Worm (Caenorhabditis elegans) whole organism, young adult: ENCODE measurements around the gene jip-1.
A peak's percentile ranks its signal among the peaks of the same experiment; 100 is the strongest.

Experiments
- B0035.1 ChIP-seq: sonication (generic microtip); optimal IDR thresholded peaks from 2 replicates; lab custom pipeline; 2016; ENCODE audit warnings: missing genetic modification characterization, mild to moderate bottlenecking, missing compliant biosample characterization, missing genotype, missing genetic modification reagents
- F10E7.11 ChIP-seq: sonication (generic microtip); optimal IDR thresholded peaks from 2 replicates; lab custom pipeline; 2017; ENCODE audit warnings: mild to moderate bottlenecking, missing genetic modification characterization, moderate library complexity, missing compliant biosample characterization
- F39B2.1 ChIP-seq: fragments of 200-800 bp; sonication (Bioruptor generic); IDR thresholded peaks from 2 replicates; pipeline ENCODE4 v1.3.6; 2022; ENCODE audit warnings: missing genetic modification reagents, missing genetic modification characterization, missing compliant biosample characterization
- F55B11.4 ChIP-seq: sonication (generic microtip); optimal IDR thresholded peaks from 2 replicates; lab custom pipeline; 2016; ENCODE audit warnings: missing compliant biosample characterization, missing genetic modification characterization, borderline replicate concordance; ENCODE audit not compliant: insufficient read depth
- F57C9.4 ChIP-seq: sonication (generic microtip); optimal IDR thresholded peaks from 2 replicates; lab custom pipeline; 2017; ENCODE audit warnings: mild to moderate bottlenecking, missing genetic modification characterization, missing compliant biosample characterization
- Y53F4B.3 ChIP-seq: fragments of 200-800 bp; sonication (Bioruptor generic); IDR thresholded peaks from 2 replicates; pipeline ENCODE4 v1.3.6; 2022; ENCODE audit warnings: missing genetic modification reagents, missing genetic modification characterization, missing compliant biosample characterization
- Y67H2A.10 ChIP-seq: fragments of 200-800 bp; sonication (Bioruptor generic); conservative IDR thresholded peaks from 2 replicates; pipeline ENCODE4 v1.3.6; 2022; ENCODE audit warnings: missing genetic modification reagents, missing genetic modification characterization, missing compliant biosample characterization
- akir-1 ChIP-seq: fragments of 200-800 bp; sonication (Bioruptor generic); optimal IDR thresholded peaks from 2 replicates; lab custom pipeline; 2018; ENCODE audit warnings: mild to moderate bottlenecking, missing genetic modification characterization, moderate library complexity, missing compliant biosample characterization
- ama-1 ChIP-seq, 3 experiments: fragments of 150-350 bp in 1 of 3; sonication (generic microtip) in 2 of 3; optimal IDR thresholded peaks; 2 replicates each; lab custom pipeline; 2014 to 2018; ENCODE audit warnings: missing biosample characterization in 2 of 3, missing genetic modification characterization in 2 of 3, missing genetic modification reagents in 2 of 3
- aptf-3 ChIP-seq: fragments of 200-800 bp; sonication (Bioruptor generic); IDR thresholded peaks from 2 replicates; pipeline ENCODE4 v1.3.6; 2022; ENCODE audit warnings: missing genetic modification characterization, missing compliant biosample characterization
- cebp-1 ChIP-seq, 2 experiments: fragments of 200-800 bp in 1 of 2; sonication (Bioruptor generic) in 1 of 2; sonication (generic microtip) in 1 of 2; IDR thresholded peaks in 1 of 2; optimal IDR thresholded peaks in 1 of 2; 2 replicates each; pipeline versions ENCODE4 v1.3.6 to Lab custom; 2017 to 2022; ENCODE audit warnings: missing compliant biosample characterization in 2 of 2, missing genetic modification characterization in 2 of 2, mild to moderate bottlenecking in 1 of 2, missing genetic modification reagents in 1 of 2, moderate library complexity in 1 of 2
- ceh-27 ChIP-seq: fragments of 200-800 bp; sonication (Bioruptor generic); optimal IDR thresholded peaks from 2 replicates; lab custom pipeline; 2018; ENCODE audit warnings: mild to moderate bottlenecking, missing genetic modification characterization, moderate library complexity, missing compliant biosample characterization
- ceh-79 ChIP-seq: sonication (generic microtip); optimal IDR thresholded peaks from 2 replicates; lab custom pipeline; 2017; ENCODE audit warnings: mild to moderate bottlenecking, missing genetic modification characterization, missing compliant biosample characterization
- ceh-91 ChIP-seq: fragments of 200-800 bp; sonication (Bioruptor generic); IDR thresholded peaks from 2 replicates; pipeline ENCODE4 v1.3.6; 2022; ENCODE audit warnings: missing genetic modification reagents, missing genetic modification characterization, missing compliant biosample characterization
- egl-18 ChIP-seq: fragments of 200-800 bp; sonication (Bioruptor generic); IDR thresholded peaks from 2 replicates; pipeline ENCODE4 v1.3.6; 2022; ENCODE audit warnings: missing genetic modification reagents, missing genetic modification characterization, missing compliant biosample characterization
- ets-4 ChIP-seq: fragments of 200-800 bp; sonication (Bioruptor generic); optimal IDR thresholded peaks from 2 replicates; lab custom pipeline; 2018; ENCODE audit warnings: mild to moderate bottlenecking, missing genetic modification characterization, missing compliant biosample characterization
- hlh-26 ChIP-seq: fragments of 200-800 bp; sonication (Bioruptor generic); conservative IDR thresholded peaks from 2 replicates; pipeline ENCODE4 v1.3.6; 2022; ENCODE audit warnings: missing genetic modification reagents, missing genetic modification characterization, missing compliant biosample characterization
- hmg-1.2 ChIP-seq: fragments of 200-800 bp; sonication (Bioruptor generic); IDR thresholded peaks from 2 replicates; pipeline ENCODE4 v1.3.6; 2022; ENCODE audit warnings: missing genetic modification reagents, missing genetic modification characterization, missing compliant biosample characterization
- hrde-1 ChIP-seq: sonication (generic microtip); optimal IDR thresholded peaks from 2 replicates; lab custom pipeline; 2016; ENCODE audit warnings: missing genetic modification characterization, mild to moderate bottlenecking, missing compliant biosample characterization, moderate library complexity, missing genotype, missing genetic modification reagents, borderline replicate concordance
- lin-26 ChIP-seq: fragments of 200-800 bp; sonication (Bioruptor generic); IDR thresholded peaks from 2 replicates; pipeline ENCODE4 v1.3.6; 2022; ENCODE audit warnings: missing genetic modification reagents, missing genetic modification characterization, missing compliant biosample characterization
- lsl-1 ChIP-seq: fragments of 200-800 bp; sonication (Bioruptor generic); optimal IDR thresholded peaks from 2 replicates; lab custom pipeline; 2018; ENCODE audit warnings: mild to moderate bottlenecking, missing genetic modification characterization, moderate library complexity, missing compliant biosample characterization
- madf-3 ChIP-seq: fragments of 200-800 bp; sonication (Bioruptor generic); IDR thresholded peaks from 2 replicates; pipeline ENCODE4 v1.3.6; 2022; ENCODE audit warnings: missing genetic modification reagents, missing genetic modification characterization, missing compliant biosample characterization
- mel-28 ChIP-seq: sonication (generic microtip); optimal IDR thresholded peaks from 2 replicates; lab custom pipeline; 2016; ENCODE audit warnings: borderline replicate concordance, mild to moderate bottlenecking, missing genetic modification characterization, missing compliant biosample characterization
- mes-4 ChIP-seq: sonication (generic microtip); optimal IDR thresholded peaks from 2 replicates; lab custom pipeline; 2016; ENCODE audit warnings: missing genotype, missing genetic modification characterization, missing compliant biosample characterization
- mxl-1 ChIP-seq: sonication (generic microtip); optimal IDR thresholded peaks from 2 replicates; lab custom pipeline; 2016; ENCODE audit warnings: missing genetic modification characterization, missing compliant biosample characterization
- nhr-80 ChIP-seq: sonication (generic microtip); optimal IDR thresholded peaks from 2 replicates; lab custom pipeline; 2016; ENCODE audit warnings: missing genetic modification characterization, missing compliant biosample characterization
- pbrm-1 ChIP-seq: fragments of 200-800 bp; sonication (Bioruptor generic); IDR thresholded peaks from 2 replicates; pipeline ENCODE4 v1.3.6; 2022; ENCODE audit warnings: missing genetic modification reagents, missing genetic modification characterization, missing compliant biosample characterization
- rcor-1 ChIP-seq: fragments of 200-800 bp; sonication (Bioruptor generic); IDR thresholded peaks from 2 replicates; pipeline ENCODE4 v1.3.6; 2022; ENCODE audit warnings: missing genetic modification reagents, missing genetic modification characterization, missing compliant biosample characterization
- rec-8 ChIP-seq, 2 experiments: sonication (generic microtip); optimal IDR thresholded peaks; 2 replicates each; lab custom pipeline; 2016; ENCODE audit warnings: mild to moderate bottlenecking in 2 of 2, missing genetic modification characterization in 2 of 2, missing genetic modification reagents in 2 of 2, missing genotype in 2 of 2, missing biosample characterization in 1 of 2, missing compliant biosample characterization in 1 of 2, moderate library complexity in 1 of 2
- rpc-1 ChIP-seq, 2 experiments: fragments of 150-350 bp in 1 of 2; sonication (generic microtip) in 1 of 2; optimal IDR thresholded peaks; 2 replicates each; lab custom pipeline; 2014 to 2018; ENCODE audit warnings: missing biosample characterization in 1 of 2, missing genetic modification characterization in 1 of 2, missing genetic modification reagents in 1 of 2, missing genotype in 1 of 2
- sptf-2 ChIP-seq: fragments of 200-800 bp; sonication (Bioruptor generic); optimal IDR thresholded peaks from 2 replicates; lab custom pipeline; 2018; ENCODE audit warnings: mild to moderate bottlenecking, missing genetic modification characterization, missing compliant biosample characterization
- tbp1 ChIP-seq: fragments of 200-800 bp; sonication (Bioruptor generic); optimal IDR thresholded peaks from 2 replicates; lab custom pipeline; 2018; ENCODE audit warnings: mild to moderate bottlenecking, missing genetic modification characterization, missing compliant biosample characterization
- unc-130 ChIP-seq: sonication (generic microtip); optimal IDR thresholded peaks from 2 replicates; lab custom pipeline; 2016; ENCODE audit warnings: missing genetic modification reagents, missing genetic modification characterization, missing compliant biosample characterization
- unc-62 ChIP-seq: fragments of 150-350 bp; optimal IDR thresholded peaks from 2 replicates; lab custom pipeline; 2014; ENCODE audit warnings: missing biosample characterization, missing genetic modification reagents, missing genetic modification characterization
- xnd-1 ChIP-seq: sonication (generic microtip); optimal IDR thresholded peaks from 2 replicates; lab custom pipeline; 2016; ENCODE audit warnings: missing genotype, missing genetic modification reagents, missing genetic modification characterization, missing compliant biosample characterization
- ztf-22 ChIP-seq: fragments of 200-800 bp; sonication (Bioruptor generic); optimal IDR thresholded peaks from 2 replicates; lab custom pipeline; 2018; ENCODE audit warnings: mild to moderate bottlenecking, missing genetic modification characterization, moderate library complexity, missing compliant biosample characterization
- ztf-28 ChIP-seq: fragments of 200-800 bp; sonication (Bioruptor generic); IDR thresholded peaks from 2 replicates; pipeline ENCODE4 v1.3.6; 2022; ENCODE audit warnings: missing genetic modification reagents, missing genetic modification characterization, missing compliant biosample characterization
- ztf-6 ChIP-seq: fragments of 200-800 bp; sonication (Bioruptor generic); IDR thresholded peaks from 2 replicates; pipeline ENCODE4 v1.3.6; 2022; ENCODE audit warnings: missing genetic modification reagents, missing genetic modification characterization, missing compliant biosample characterization

The jip-1 gene

DNA sequence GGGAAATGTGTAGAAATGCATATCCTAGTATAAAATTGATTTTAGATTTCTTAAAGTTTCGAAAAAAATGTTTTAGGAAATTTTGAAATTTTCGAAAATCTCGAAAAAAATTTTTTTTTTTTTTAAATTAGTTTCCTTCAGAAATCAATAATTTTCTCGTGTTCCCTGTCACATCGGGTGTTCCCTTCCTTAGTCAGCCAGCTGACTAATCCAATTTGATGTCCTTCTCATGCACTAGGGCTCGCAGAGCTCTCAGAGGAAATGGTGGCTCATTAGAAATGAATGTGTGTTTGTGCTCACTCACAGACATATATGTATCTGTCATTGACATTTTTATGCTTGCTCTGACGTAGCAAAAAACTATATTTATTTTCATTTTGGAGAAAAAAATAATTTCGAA, 17.0 kb downstream of the jip-1 start:
- TF ChIP-seq F57C9.4 (tag; lab: Kevin White, UChicago) (no peak), ama-1 (optimal IDR thresholded peaks at IDR 0.05; lab: Kevin White, UChicago) (no peak), ama-1 (GFP tag; optimal IDR thresholded peaks at IDR 0.05; lab: Kevin White, UChicago) (no peak), rcor-1 (GFP tag; lab: Robert Waterston, UW) (no peak)

DNA sequence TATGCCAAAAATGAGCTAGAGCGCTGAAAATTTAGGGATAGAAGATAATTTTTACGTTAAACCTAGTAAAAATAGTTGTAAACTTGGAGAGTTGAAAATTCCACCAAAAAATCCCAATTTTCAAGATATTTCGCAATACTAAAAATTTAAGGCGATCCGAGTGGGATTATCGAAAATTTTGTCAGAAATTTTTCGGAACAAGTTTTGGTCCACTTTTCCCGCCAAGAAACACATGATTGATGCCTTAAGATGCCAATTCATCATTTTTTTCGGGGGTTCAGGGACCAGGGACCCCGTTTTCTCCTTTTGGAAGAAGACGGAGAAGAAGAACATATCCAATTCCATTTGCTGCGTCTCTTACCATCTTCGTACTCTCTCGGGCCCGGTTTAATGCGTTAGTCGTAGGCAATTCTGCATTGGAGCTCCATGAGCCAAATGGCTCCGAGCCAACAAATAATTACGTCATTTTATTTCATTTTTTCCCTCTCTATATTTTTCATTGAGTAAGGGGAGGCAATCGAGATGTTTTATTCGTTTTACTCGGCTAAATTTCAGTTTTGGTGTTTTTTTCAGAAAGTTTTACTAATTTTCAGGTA, 17.8 kb downstream of the jip-1 start:
- TF ChIP-seq cebp-1 (GFP tag; IDR thresholded peaks at IDR 0.05; lab: Robert Waterston, UW) (peak; percentile 75), cebp-1 (tag; optimal IDR thresholded peaks at IDR 0.05; lab: Kevin White, UChicago) (peak; percentile 95), xnd-1 (tag; lab: Kevin White, UChicago) (no peak), hlh-26 (no peak), ztf-28 (no peak), unc-130 (GFP tag; lab: Kevin White, UChicago) (no peak)

DNA sequence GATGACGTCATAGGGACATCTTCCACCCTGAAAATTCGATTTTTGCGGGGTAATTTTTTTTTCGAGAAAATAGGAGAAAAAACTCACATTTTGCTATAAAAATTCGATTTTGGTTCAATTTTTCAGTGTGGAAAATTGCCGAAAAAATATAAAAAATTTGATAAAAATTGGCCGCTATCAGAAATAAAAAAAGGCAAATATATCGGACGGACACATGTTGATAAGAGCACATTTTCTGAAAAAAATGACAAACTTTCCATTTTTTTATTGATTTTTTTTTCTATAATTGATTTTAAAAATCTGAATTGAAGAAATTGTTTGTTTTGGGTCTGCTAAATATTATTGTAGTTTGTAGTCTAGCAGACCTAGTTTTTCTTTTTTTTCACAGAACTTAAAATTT, 28.7 kb downstream of the jip-1 start, which contains the start of gene C13A10.1:
TSS of gene C13A10.1 (minus strand) at position 170 of the 400 bp plus-strand sequence.
- TF ChIP-seq mxl-1 (tag; lab: Kevin White, UChicago) (no peak), nhr-80 (tag; lab: Kevin White, UChicago) (peak; percentile 11)

DNA sequence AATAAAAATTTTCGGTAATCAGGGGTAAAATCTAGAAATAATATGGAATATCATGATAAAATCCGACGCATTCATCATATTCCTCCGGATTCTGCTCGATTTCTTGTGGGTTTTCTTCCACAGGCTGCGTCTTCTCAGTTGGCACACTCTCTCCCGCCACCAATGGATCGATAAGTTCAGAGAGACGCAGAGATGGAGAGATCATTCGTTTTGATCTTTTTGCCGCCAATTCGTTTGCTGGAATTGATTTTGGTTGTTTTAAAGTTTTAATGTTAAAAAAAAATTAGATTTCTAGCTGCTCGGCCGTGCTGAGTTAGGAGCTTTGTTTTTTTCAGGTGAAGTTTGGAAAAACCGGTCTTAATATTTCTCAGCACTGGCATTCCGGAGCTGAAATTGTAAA, 30.5 kb downstream of the jip-1 start:
- TF ChIP-seq F39B2.1 (GFP tag; lab: Robert Waterston, UW) (no peak), ceh-79 (tag; lab: Kevin White, UChicago) (no peak), hrde-1 (no peak), mxl-1 (tag; lab: Kevin White, UChicago) (no peak), rcor-1 (GFP tag; lab: Robert Waterston, UW) (no peak), madf-3 (GFP tag; lab: Robert Waterston, UW) (no peak), tbp1 (GFP tag; lab: Kevin White, UChicago) (no peak), ceh-27 (GFP tag; lab: Kevin White, UChicago) (no peak), ztf-6 (GFP tag; lab: Robert Waterston, UW) (no peak), mel-28 (tag; lab: Kevin White, UChicago) (no peak), mes-4 (tag; lab: Kevin White, UChicago) (no peak), rec-8 (tag; optimal IDR thresholded peaks at IDR 0.05; lab: Kevin White, UChicago) (no peak)

DNA sequence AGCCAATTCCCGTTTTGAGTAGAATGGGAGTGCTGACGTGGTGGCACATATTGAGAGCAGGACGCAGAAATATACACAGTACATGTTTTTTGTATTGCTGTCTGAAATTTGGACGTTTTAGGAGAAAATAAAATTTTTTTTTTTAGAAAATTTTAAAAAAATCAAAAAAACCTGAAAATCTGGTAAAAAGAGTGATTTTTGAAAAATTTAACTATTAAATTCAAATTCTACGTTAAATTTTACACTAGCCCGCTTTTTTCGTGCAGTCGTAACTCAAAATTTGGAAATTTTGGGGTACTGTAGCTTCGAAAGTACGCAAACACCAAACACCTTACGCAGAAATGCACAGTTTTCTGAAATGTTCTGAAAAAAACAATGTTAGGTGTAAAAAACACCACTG, 31.1 kb downstream of the jip-1 start, which contains the start of gene C13A10.2:
TSS of gene C13A10.2 (minus strand) at position 101 of the 400 bp plus-strand sequence.
- TF ChIP-seq lsl-1 (GFP tag; lab: Kevin White, UChicago) (peak; percentile 28), hlh-26 (no peak)

DNA sequence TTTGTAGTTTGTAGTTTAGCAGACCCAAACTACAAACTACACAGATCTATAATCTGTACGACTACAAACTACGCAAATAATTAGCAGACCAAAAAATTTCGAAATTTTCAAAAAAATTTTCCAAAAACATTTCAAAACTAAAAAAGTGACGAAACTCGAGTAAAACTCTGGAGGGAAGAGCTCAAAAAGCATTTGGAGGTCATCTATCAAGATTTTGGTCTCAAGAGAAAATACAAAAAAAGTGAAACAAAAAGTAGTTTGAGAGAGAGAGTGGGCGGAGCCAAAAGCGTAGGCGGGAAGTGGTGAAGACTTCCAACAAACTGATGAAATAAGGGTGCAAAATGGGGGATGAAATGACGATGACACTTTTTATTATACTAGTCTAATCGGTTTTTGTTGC, 33.5 kb downstream of the jip-1 start:
- TF ChIP-seq unc-62 (GFP tag; lab: Kevin White, UChicago) (no peak), ets-4 (GFP tag; lab: Kevin White, UChicago) (no peak), egl-18 (no peak), F39B2.1 (GFP tag; lab: Robert Waterston, UW) (no peak), ceh-27 (GFP tag; lab: Kevin White, UChicago) (no peak), F10E7.11 (tag; lab: Kevin White, UChicago) (no peak), aptf-3 (GFP tag; lab: Robert Waterston, UW) (no peak), sptf-2 (no peak), ceh-91 (GFP tag; lab: Robert Waterston, UW) (no peak), lin-26 (GFP tag; lab: Robert Waterston, UW) (no peak), Y53F4B.3 (no peak), hmg-1.2 (GFP tag; lab: Robert Waterston, UW) (no peak), B0035.1 (tag; lab: Kevin White, UChicago) (no peak), akir-1 (no peak), Y67H2A.10 (GFP tag; lab: Robert Waterston, UW) (no peak), F55B11.4 (tag; lab: Kevin White, UChicago) (no peak), pbrm-1 (GFP tag; lab: Robert Waterston, UW) (no peak), ztf-22 (GFP tag; lab: Kevin White, UChicago) (no peak), rpc-1 (optimal IDR thresholded peaks at IDR 0.05; lab: Kevin White, UChicago) (no peak), rpc-1 (tag; optimal IDR thresholded peaks at IDR 0.05; lab: Kevin White, UChicago) (no peak)
